Worm (Caenorhabditis elegans): ENCODE measurements around the gene npp-16.

- no peak for TF ChIP-seq ZK546.5 (tag; optimal IDR thresholded peaks at IDR 0.05)
- no peak for TF ChIP-seq ceh-28 (tag; optimal IDR thresholded peaks at IDR 0.05)
- no peak for TF ChIP-seq nhr-11 (tag; optimal IDR thresholded peaks at IDR 0.05)
- TF ChIP-seq mep-1 (tag; optimal IDR thresholded peaks at IDR 0.05), result no peak
- TF ChIP-seq pha-4 (GFP tag; IDR thresholded peaks at IDR 0.05), result no peak
- no peak for TF ChIP-seq pha-4 (tag; optimal IDR thresholded peaks at IDR 0.05)
Measured at ce11 chrIII:11942664-11943063, 26.9 kb downstream of the npp-16 start.
